Worm (Caenorhabditis elegans) whole organism, L1 larva: ENCODE results near the gene fbxb-17.

Experiments
- C04F5.9 ChIP-seq: sonication (generic microtip); optimal IDR thresholded peaks from 2 replicates; lab custom pipeline; 2016; ENCODE audit warnings: missing genetic modification characterization, missing compliant biosample characterization
- aha-1 ChIP-seq: fragments of 150-350 bp; optimal IDR thresholded peaks from 2 replicates; lab custom pipeline; 2014; ENCODE audit warnings: missing biosample characterization, missing genetic modification characterization
- alr-1 ChIP-seq: fragments of 200-800 bp; sonication (Bioruptor generic); optimal IDR thresholded peaks from 2 replicates; lab custom pipeline; 2018; ENCODE audit warnings: borderline replicate concordance, mild to moderate bottlenecking, missing genetic modification characterization, missing compliant biosample characterization
- ama-1 ChIP-seq: fragments of 150-350 bp; optimal IDR thresholded peaks from 2 replicates; lab custom pipeline; 2014
- blmp-1 ChIP-seq: fragments of 150-350 bp; optimal IDR thresholded peaks from 2 replicates; lab custom pipeline; 2014; ENCODE audit warnings: missing biosample characterization, missing genetic modification characterization
- ceh-8 ChIP-seq: fragments of 200-800 bp; sonication (Bioruptor generic); optimal IDR thresholded peaks from 2 replicates; lab custom pipeline; 2018; ENCODE audit warnings: mild to moderate bottlenecking, missing genetic modification characterization, moderate library complexity, missing compliant biosample characterization
- ces-1 ChIP-seq: fragments of 150-350 bp; optimal IDR thresholded peaks from 2 replicates; lab custom pipeline; 2014; ENCODE audit warnings: missing biosample characterization, missing genetic modification reagents, missing genetic modification characterization
- dpl-1 ChIP-seq, 3 experiments: fragments of 150-350 bp in 2 of 3; sonication (generic microtip) in 1 of 3; optimal IDR thresholded peaks; 2 replicates each; lab custom pipeline; 2014 to 2017; ENCODE audit warnings: missing biosample characterization in 3 of 3, missing genetic modification characterization in 3 of 3, missing genetic modification reagents in 3 of 3
- efl-1 ChIP-seq, 4 experiments: fragments of 150-350 bp; optimal IDR thresholded peaks in 3 of 4; peaks in 1 of 4; 1 replicate in 1 of 4; 2 replicates in 3 of 4; lab custom pipeline; 2014; ENCODE audit warnings: missing biosample characterization in 2 of 4, missing genetic modification characterization in 2 of 4, missing genetic modification reagents in 2 of 4
- efl-3 ChIP-seq: fragments of 200-800 bp; sonication (Bioruptor generic); optimal IDR thresholded peaks from 2 replicates; lab custom pipeline; 2018; ENCODE audit warnings: mild to moderate bottlenecking, missing genetic modification characterization, missing compliant biosample characterization
- egl-13 ChIP-seq: sonication (generic microtip); optimal IDR thresholded peaks from 2 replicates; lab custom pipeline; 2016; ENCODE audit warnings: missing genotype, missing genetic modification reagents, missing genetic modification characterization, missing compliant biosample characterization
- egl-27 ChIP-seq, 2 experiments: fragments of 150-350 bp in 1 of 2; sonication (generic microtip); optimal IDR thresholded peaks; 3 replicates each; lab custom pipeline; 2017 to 2018; ENCODE audit warnings: missing biosample characterization in 2 of 2, missing genetic modification characterization in 2 of 2, missing genetic modification reagents in 2 of 2
- fkh-10 ChIP-seq: sonication (generic microtip); optimal IDR thresholded peaks from 2 replicates; lab custom pipeline; 2017; ENCODE audit warnings: missing biosample characterization, missing genetic modification reagents, missing genetic modification characterization
- fkh-8 ChIP-seq: sonication (generic microtip); optimal IDR thresholded peaks from 2 replicates; lab custom pipeline; 2016; ENCODE audit warnings: mild to moderate bottlenecking, missing genetic modification characterization, missing compliant biosample characterization
- grh-1 ChIP-seq: fragments of 200-800 bp; sonication (Bioruptor generic); IDR thresholded peaks from 2 replicates; pipeline ENCODE4 v1.3.6; 2022; ENCODE audit warnings: missing genetic modification reagents, missing genetic modification characterization, missing compliant biosample characterization
- hlh-4 ChIP-seq: sonication (generic microtip); optimal IDR thresholded peaks from 2 replicates; lab custom pipeline; 2016; ENCODE audit warnings: mild to moderate bottlenecking, missing genetic modification characterization, missing compliant biosample characterization
- hpl-2 ChIP-seq: fragments of 150-350 bp; optimal IDR thresholded peaks from 2 replicates; lab custom pipeline; 2014; ENCODE audit warnings: missing biosample characterization, missing genetic modification reagents, missing genetic modification characterization
- irx-1 ChIP-seq: sonication (generic microtip); optimal IDR thresholded peaks from 2 replicates; lab custom pipeline; 2016; ENCODE audit warnings: missing genetic modification characterization, missing compliant biosample characterization
- isw-1 ChIP-seq: fragments of 200-800 bp; sonication (Bioruptor generic); IDR thresholded peaks from 2 replicates; pipeline ENCODE4 v1.3.6; 2022; ENCODE audit warnings: missing genetic modification characterization, missing compliant biosample characterization
- jun-1 ChIP-seq: fragments of 150-350 bp; optimal IDR thresholded peaks from 2 replicates; lab custom pipeline; 2014; ENCODE audit warnings: missing biosample characterization, missing genetic modification reagents, missing genetic modification characterization
- lin-14 ChIP-seq: fragments of 200-800 bp; sonication (Bioruptor generic); optimal IDR thresholded peaks from 2 replicates; lab custom pipeline; 2018; ENCODE audit warnings: mild to moderate bottlenecking, missing genetic modification characterization, moderate library complexity, missing compliant biosample characterization
- lin-35 ChIP-seq, 2 experiments: fragments of 150-350 bp; optimal IDR thresholded peaks; 2 replicates each; lab custom pipeline; 2014; ENCODE audit warnings: missing biosample characterization in 2 of 2, missing genetic modification characterization in 2 of 2, missing genetic modification reagents in 2 of 2
- lsy-2 ChIP-seq, 2 experiments: fragments of 150-350 bp; optimal IDR thresholded peaks; 2 replicates each; lab custom pipeline; 2014; ENCODE audit warnings: missing biosample characterization in 2 of 2, missing genetic modification characterization in 2 of 2
- nhr-19 ChIP-seq: fragments of 200-800 bp; sonication (Bioruptor generic); conservative IDR thresholded peaks from 2 replicates; pipeline ENCODE4 v1.3.6; 2022; ENCODE audit warnings: missing genetic modification characterization, missing compliant biosample characterization
- nhr-71 ChIP-seq: sonication (generic microtip); optimal IDR thresholded peaks from 2 replicates; lab custom pipeline; 2016; ENCODE audit warnings: mild to moderate bottlenecking, missing genetic modification characterization, moderate library complexity, missing compliant biosample characterization
- nhr-76 ChIP-seq: sonication (generic microtip); optimal IDR thresholded peaks from 2 replicates; lab custom pipeline; 2017; ENCODE audit warnings: missing biosample characterization, missing genetic modification characterization
- nhr-77 ChIP-seq: fragments of 150-350 bp; optimal IDR thresholded peaks from 2 replicates; lab custom pipeline; 2014; ENCODE audit warnings: missing biosample characterization, missing genetic modification characterization
- nhr-90 ChIP-seq: sonication (generic microtip); optimal IDR thresholded peaks from 2 replicates; lab custom pipeline; 2016; ENCODE audit warnings: mild to moderate bottlenecking, missing genetic modification characterization, missing compliant biosample characterization; ENCODE audit not compliant: poor library complexity
- pag-3 ChIP-seq: sonication (generic microtip); optimal IDR thresholded peaks from 2 replicates; lab custom pipeline; 2017; ENCODE audit warnings: missing genetic modification characterization, mild to moderate bottlenecking, missing compliant biosample characterization, antibody characterized with exemption, borderline replicate concordance; ENCODE audit not compliant: insufficient read depth
- tbx-2 ChIP-seq: sonication (generic microtip); optimal IDR thresholded peaks from 2 replicates; lab custom pipeline; 2016; ENCODE audit warnings: missing genetic modification characterization, missing compliant biosample characterization
- unc-130 ChIP-seq: fragments of 150-350 bp; optimal IDR thresholded peaks from 2 replicates; lab custom pipeline; 2017; ENCODE audit warnings: missing biosample characterization, missing genetic modification characterization, inconsistent platforms
- unc-62 ChIP-seq: fragments of 150-350 bp; optimal IDR thresholded peaks from 2 replicates; lab custom pipeline; 2014; ENCODE audit warnings: missing biosample characterization, missing genetic modification reagents, missing genetic modification characterization
- vab-15 ChIP-seq: sonication (generic microtip); optimal IDR thresholded peaks from 2 replicates; lab custom pipeline; 2017; ENCODE audit warnings: missing genotype, mild to moderate bottlenecking, missing genetic modification characterization, missing compliant biosample characterization
- ztf-11 ChIP-seq, 2 experiments: sonication (generic microtip); optimal IDR thresholded peaks; 2 replicates each; lab custom pipeline; 2016 to 2017; ENCODE audit warnings: missing genetic modification characterization in 2 of 2, missing biosample characterization in 1 of 2, missing compliant biosample characterization in 1 of 2
- ztf-4 ChIP-seq: fragments of 150-350 bp; optimal IDR thresholded peaks from 2 replicates; lab custom pipeline; 2014; ENCODE audit warnings: missing biosample characterization, missing genetic modification characterization

The fbxb-17 gene

DNA sequence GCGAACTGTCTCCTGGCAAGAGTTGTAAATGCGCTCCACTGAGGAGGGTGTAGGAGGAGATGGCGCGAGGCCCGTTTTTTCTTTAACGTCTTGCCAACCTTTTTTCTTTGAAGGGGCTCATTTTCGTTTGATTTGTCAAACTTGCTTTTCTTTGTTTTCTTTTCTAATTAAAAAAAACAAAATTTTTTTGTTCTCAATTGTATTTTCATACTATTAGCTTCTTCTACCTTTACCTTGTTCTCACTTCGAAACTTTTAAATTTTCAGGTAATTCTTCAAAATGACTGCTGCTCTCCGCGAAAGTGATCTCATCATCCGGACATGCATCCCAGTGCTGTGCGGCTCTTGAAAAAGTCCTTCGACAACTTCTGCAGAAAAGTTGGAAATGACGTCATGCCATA is 33.8 kb downstream of the fbxb-17 start, which contains the start of gene fbxa-184:
TSS of gene fbxa-184 (plus strand) at position 301 of the 400 bp plus-strand sequence.
- TF ChIP-seq egl-13 (tag; lab: Kevin White, UChicago) (no peak), nhr-71 (no peak), unc-62 (GFP tag; lab: Kevin White, UChicago) (no peak), aha-1 (tag; lab: Kevin White, UChicago) (no peak), nhr-77 (tag; lab: Kevin White, UChicago) (no peak), irx-1 (tag; lab: Kevin White, UChicago) (no peak), efl-3 (GFP tag; lab: Kevin White, UChicago) (no peak), lin-35 (GFP tag; optimal IDR thresholded peaks at IDR 0.05; lab: Kevin White, UChicago) (no peak), ceh-8 (no peak), fkh-8 (tag; lab: Kevin White, UChicago) (no peak)

DNA sequence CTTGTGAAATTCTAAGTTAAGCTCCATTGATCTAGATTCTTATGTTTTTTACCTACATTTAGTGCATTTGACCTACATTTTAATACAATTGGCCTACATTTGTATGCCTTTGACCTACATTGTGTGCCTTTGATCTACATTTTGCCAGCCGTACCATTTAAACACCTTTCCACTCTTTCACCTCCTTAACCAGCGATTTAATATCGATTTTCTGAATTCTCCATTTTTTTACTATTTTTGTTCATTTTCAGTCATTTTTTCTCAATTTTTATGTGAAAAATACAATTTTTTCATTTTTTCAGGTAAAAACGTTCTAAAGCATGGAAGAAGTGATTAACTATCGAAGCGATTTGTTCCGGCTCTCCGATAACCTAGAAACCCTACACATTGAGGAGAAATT is 36.8 kb downstream of the fbxb-17 start, which contains the start of gene btb-7:
TSS of gene btb-7 (plus strand) at position 301 of the 400 bp plus-strand sequence.
- TF ChIP-seq efl-1 (optimal IDR thresholded peaks at IDR 0.05; lab: Kevin White, UChicago): no peak
- no peak for TF ChIP-seq efl-1 (GFP tag; optimal IDR thresholded peaks at IDR 0.05 in 1 of 2; lab: Kevin White, UChicago)
- TF ChIP-seq nhr-71: no peak
- no peak for TF ChIP-seq nhr-19 (GFP tag; lab: Robert Waterston, UW)
- no peak for TF ChIP-seq nhr-90
- no peak for TF ChIP-seq alr-1
- TF ChIP-seq tbx-2 (tag; lab: Kevin White, UChicago): no peak
- TF ChIP-seq vab-15: no peak

DNA sequence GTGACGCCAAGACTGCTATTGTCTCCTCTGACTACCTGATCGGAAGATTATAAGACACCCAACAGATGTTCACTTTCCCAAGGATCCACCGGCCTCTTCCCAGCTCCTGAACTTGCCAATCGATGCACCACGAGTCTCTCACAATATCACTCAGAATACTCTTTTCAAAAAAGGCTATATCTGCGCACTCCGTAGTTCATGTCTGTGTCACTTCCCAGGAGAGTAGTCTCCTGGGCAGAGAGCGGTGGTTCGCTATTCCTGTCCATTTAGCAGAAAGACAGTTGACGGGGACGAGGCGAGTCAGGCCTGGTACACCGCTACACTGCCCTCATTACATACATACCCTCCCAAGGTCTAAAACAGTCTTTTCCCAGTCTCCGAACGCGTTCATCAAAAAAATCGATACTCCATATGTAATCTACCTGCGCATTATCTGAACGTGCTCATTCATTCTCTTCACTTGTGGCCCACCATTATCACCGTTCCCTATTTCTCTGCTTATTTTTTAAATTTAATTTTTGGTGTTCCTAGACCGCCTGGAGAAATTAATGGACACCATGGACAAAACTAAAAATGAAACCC is 38.7 kb downstream of the fbxb-17 start, which contains the start of gene btb-6:
TSS of gene btb-6 (plus strand) at position 532 of the 582 bp plus-strand sequence.
- no peak for TF ChIP-seq unc-130 (tag; lab: Kevin White, UChicago)
- no peak for TF ChIP-seq egl-27 (tag; optimal IDR thresholded peaks at IDR 0.05; lab: Kevin White, UChicago)
- TF ChIP-seq blmp-1 (tag; lab: Kevin White, UChicago): no peak
- no peak for TF ChIP-seq vab-15
- no peak for TF ChIP-seq isw-1 (GFP tag; lab: Robert Waterston, UW)
- no peak for TF ChIP-seq ama-1 (lab: Kevin White, UChicago)
- TF ChIP-seq nhr-76 (tag; lab: Kevin White, UChicago): no peak
- TF ChIP-seq C04F5.9 (tag; lab: Kevin White, UChicago): no peak
- no peak for TF ChIP-seq grh-1 (GFP tag; lab: Robert Waterston, UW)
- no peak for TF ChIP-seq hpl-2
- no peak for TF ChIP-seq irx-1 (tag; lab: Kevin White, UChicago)
- no peak for TF ChIP-seq fkh-10 (GFP tag; lab: Kevin White, UChicago)
- TF ChIP-seq, all 84 proteins: peak for 0

DNA sequence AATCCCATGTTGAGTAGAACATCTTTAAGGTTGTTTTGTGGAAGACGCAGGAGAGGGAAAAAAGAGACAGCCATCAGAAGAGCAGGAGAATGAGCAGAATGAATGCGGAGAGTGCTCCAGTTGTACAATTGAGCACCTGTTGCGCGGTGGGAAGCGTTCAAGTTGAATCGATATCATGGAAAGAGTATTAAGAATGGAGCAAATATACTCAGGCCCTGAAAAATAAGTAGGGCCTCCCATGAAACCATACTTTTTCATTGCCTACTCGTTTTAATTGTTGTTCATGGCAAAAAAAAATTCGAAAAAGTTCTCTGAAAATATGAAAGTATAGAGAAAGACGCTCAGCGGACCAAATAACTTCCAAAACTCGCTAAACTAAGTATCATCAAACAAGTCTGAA is 43.0 kb downstream of the fbxb-17 start, which contains the start of gene fbxb-48:
TSS of gene fbxb-48 (minus strand) at position 101 of the 400 bp plus-strand sequence.
- TF ChIP-seq pag-3 (tag; lab: Kevin White, UChicago) (no peak), hlh-4 (tag; lab: Kevin White, UChicago) (no peak), lin-14 (GFP tag; lab: Kevin White, UChicago) (no peak), lsy-2 (tag; optimal IDR thresholded peaks at IDR 0.05; lab: Kevin White, UChicago) (no peak), dpl-1 (GFP tag; optimal IDR thresholded peaks at IDR 0.05; lab: Kevin White, UChicago) (no peak), ztf-4 (no peak), nhr-76 (tag; lab: Kevin White, UChicago) (no peak), ces-1 (no peak), ztf-11 (tag; optimal IDR thresholded peaks at IDR 0.05; lab: Kevin White, UChicago) (no peak), efl-1 (optimal IDR thresholded peaks at IDR 0.05; lab: Kevin White, UChicago) (no peak), efl-1 (GFP tag; optimal IDR thresholded peaks at IDR 0.05 in 1 of 2; lab: Kevin White, UChicago) (no peak), irx-1 (tag; lab: Kevin White, UChicago) (no peak), grh-1 (GFP tag; lab: Robert Waterston, UW) (no peak), ama-1 (lab: Kevin White, UChicago) (no peak), jun-1 (tag; lab: Kevin White, UChicago) (no peak), fkh-8 (tag; lab: Kevin White, UChicago) (no peak)
